Comparison of ENCODE assay signal across 3 fruit fly cellular contexts in genomic region chr2L:11046051-11046450, dm6.
TF ChIP-seq lines count a peak whose summit lies in the region.

No protein-coding gene starts in this region.

- no peak for TF ChIP-seq CTCF in whole organism, embryonic (GFP tag; optimal IDR thresholded peaks at IDR 0.05; lab: Kevin White, UChicago)

TF ChIP-seq in whole organism, embryonic, 481 proteins besides CTCF, POLR2A, EP300 and RAD21:
- TF ChIP-seq eve (GFP tag; optimal IDR thresholded peaks at IDR 0.05; lab: Kevin White, UChicago) (peak in 1 of 2 experiments; percentile 1), CG4360 (GFP tag; IDR thresholded peaks at IDR 0.05; lab: Robert Waterston, UW) (peak; percentile 37; the same call in 1 of the 2 replicates), gcm (GFP tag; optimal IDR thresholded peaks at IDR 0.05; lab: Kevin White, UChicago) (no peak), vvl (GFP tag; IDR thresholded peaks at IDR 0.05; lab: Robert Waterston, UW) (0 out of 2 replicates have a peak, but pooled peaks have one; percentile 7)

TF ChIP-seq in whole organism, prepupa, 60 proteins besides CTCF, POLR2A, EP300 and RAD21:
- TF ChIP-seq CG8119 (GFP tag; IDR thresholded peaks at IDR 0.05; lab: Robert Waterston, UW) (no peak), topi (GFP tag; optimal IDR thresholded peaks at IDR 0.05; lab: Kevin White, UChicago) (peak; percentile 20), Met (GFP tag; optimal IDR thresholded peaks at IDR 0.05; lab: Kevin White, UChicago) (peak; percentile 19), CG15336 (GFP tag; IDR thresholded peaks at IDR 0.05; lab: Robert Waterston, UW) (no peak), Sox102F (GFP tag; optimal IDR thresholded peaks at IDR 0.05; lab: Kevin White, UChicago) (peak; percentile 3), Sox14 (GFP tag; optimal IDR thresholded peaks at IDR 0.05; lab: Kevin White, UChicago) (peak; percentile 1), vri (GFP tag; optimal IDR thresholded peaks at IDR 0.05; lab: Kevin White, UChicago) (peak; percentile 61), Eip93F (GFP tag; optimal IDR thresholded peaks at IDR 0.05; lab: Kevin White, UChicago) (peak; percentile 29), fkh (GFP tag; optimal IDR thresholded peaks at IDR 0.05; lab: Kevin White, UChicago) (peak; percentile 51), CG6854 (GFP tag; optimal IDR thresholded peaks at IDR 0.05; lab: Kevin White, UChicago) (no peak), eg (GFP tag; IDR thresholded peaks at IDR 0.05; lab: Robert Waterston, UW) (no peak)

TF ChIP-seq in whole organism, wandering third instar larva, 38 proteins besides CTCF, POLR2A, EP300 and RAD21:
- TF ChIP-seq rgr (GFP tag; optimal IDR thresholded peaks at IDR 0.05; lab: Kevin White, UChicago) (peak; percentile 34), CG32264 (GFP tag; optimal IDR thresholded peaks at IDR 0.05; lab: Kevin White, UChicago) (no peak), tai (GFP tag; optimal IDR thresholded peaks at IDR 0.05; lab: Kevin White, UChicago) (no peak), Myc (optimal IDR thresholded peaks at IDR 0.05; lab: Kevin White, UChicago) (no peak), Hr83 (GFP tag; optimal IDR thresholded peaks at IDR 0.05; lab: Kevin White, UChicago; ENCODE audit: poor library complexity, severe bottlenecking) (peak; percentile 73), CG9705 (GFP tag; optimal IDR thresholded peaks at IDR 0.05; lab: Kevin White, UChicago) (peak; percentile 24), HLH106 (tag; optimal IDR thresholded peaks at IDR 0.05; lab: Kevin White, UChicago) (peak; percentile 17), Rel (GFP tag; optimal IDR thresholded peaks at IDR 0.05; lab: Kevin White, UChicago) (no peak), Rel (tag; optimal IDR thresholded peaks at IDR 0.05; lab: Kevin White, UChicago) (peak; percentile 26), h (GFP tag; optimal IDR thresholded peaks at IDR 0.05; lab: Kevin White, UChicago) (peak; percentile 70), Hnf4 (GFP tag; optimal IDR thresholded peaks at IDR 0.05; lab: Kevin White, UChicago) (peak; percentile 31), dmrt93B (GFP tag; optimal IDR thresholded peaks at IDR 0.05; lab: Kevin White, UChicago) (peak; percentile 7)

Comparison
In these comparisons a context has a peak if more than half of its experiments do, and no peak if none do; other contexts are left out.
1. Of the 7 proteins assayed by ChIP-seq in both whole organism, embryonic and whole organism, prepupa: peak only in whole organism, embryonic: none; only in whole organism, prepupa: Sox102F; in both: none; in neither: 6.